Fruit fly (Drosophila melanogaster): ENCODE results near the gene ocn.

ocn gene

DNA sequence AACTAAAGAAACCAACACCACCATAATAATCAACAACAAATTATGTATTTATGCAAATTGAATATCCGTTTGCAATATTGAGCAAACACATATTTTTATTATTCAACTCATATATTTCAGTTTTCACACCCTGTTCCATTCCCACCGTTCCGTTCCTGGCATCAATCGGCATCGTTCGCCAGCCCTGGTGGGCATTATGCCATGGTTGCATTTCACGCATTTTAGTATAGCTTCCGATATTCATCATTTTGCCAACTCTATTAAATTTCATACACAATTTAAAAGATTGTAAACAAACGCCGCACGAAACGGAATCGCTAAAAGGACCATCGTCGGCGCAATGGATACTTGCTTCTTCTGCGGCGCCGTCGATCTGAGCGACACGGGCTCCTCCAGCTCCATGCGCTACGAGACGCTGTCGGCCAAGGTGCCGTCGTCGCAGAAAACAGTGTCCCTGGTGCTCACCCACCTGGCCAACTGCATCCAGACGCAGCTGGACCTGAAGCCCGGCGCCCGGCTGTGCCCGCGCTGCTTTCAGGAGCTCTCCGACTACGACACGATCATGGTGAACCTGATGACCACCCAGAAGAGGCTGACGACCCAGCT lies 5.7 kb upstream of the ocn start, which contains the start of gene Sry-delta (continued):
- TF ChIP-seq jim (GFP tag; optimal IDR thresholded peaks at IDR 0.05) (no peak), dmrt93B (GFP tag; optimal IDR thresholded peaks at IDR 0.05) (no peak)

DNA sequence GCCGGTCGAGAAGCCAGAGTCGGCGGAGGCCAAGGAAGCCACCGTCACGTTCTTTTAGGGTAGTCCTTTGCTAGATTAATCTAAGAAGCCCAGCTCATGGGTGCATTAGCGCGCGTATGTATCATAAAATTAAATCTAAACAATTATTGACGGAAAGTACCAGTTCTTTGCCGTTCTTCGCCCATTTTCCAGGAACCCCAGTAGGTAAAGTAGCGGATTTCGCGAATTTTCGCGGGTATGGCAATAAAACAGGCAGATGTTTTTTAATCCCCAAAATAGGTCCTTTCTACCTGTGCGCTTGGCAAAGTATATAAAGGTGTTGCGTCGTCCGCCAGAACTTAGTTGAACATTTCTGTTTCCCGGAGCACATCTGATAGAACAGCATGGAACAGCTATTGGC lies 3.3 kb upstream of the ocn start:
- no peak for TF ChIP-seq Abd-B (GFP tag; optimal IDR thresholded peaks at IDR 0.05)
- TF ChIP-seq brk (GFP tag; optimal IDR thresholded peaks at IDR 0.05): no peak
- no peak for TF ChIP-seq woc (GFP tag; optimal IDR thresholded peaks at IDR 0.05)
- no peak for TF ChIP-seq HLH106 (tag; optimal IDR thresholded peaks at IDR 0.05)
- no peak for TF ChIP-seq Hnf4 (GFP tag; optimal IDR thresholded peaks at IDR 0.05)
- TF ChIP-seq Hr83 (GFP tag; optimal IDR thresholded peaks at IDR 0.05; ENCODE audit: poor library complexity, severe bottlenecking): no peak
- no peak for TF ChIP-seq rgr (GFP tag; optimal IDR thresholded peaks at IDR 0.05)
- TF ChIP-seq OdsH (GFP tag; optimal IDR thresholded peaks at IDR 0.05): no peak
- no peak for TF ChIP-seq Dif (GFP tag; optimal IDR thresholded peaks at IDR 0.05; ENCODE audit: partially characterized antibody)
- no peak for TF ChIP-seq CG32264 (GFP tag; optimal IDR thresholded peaks at IDR 0.05)
- no peak for TF ChIP-seq fru (GFP tag; optimal IDR thresholded peaks at IDR 0.05)
- no peak for TF ChIP-seq Vsx2 (GFP tag; optimal IDR thresholded peaks at IDR 0.05; ENCODE audit: partially characterized antibody)

DNA sequence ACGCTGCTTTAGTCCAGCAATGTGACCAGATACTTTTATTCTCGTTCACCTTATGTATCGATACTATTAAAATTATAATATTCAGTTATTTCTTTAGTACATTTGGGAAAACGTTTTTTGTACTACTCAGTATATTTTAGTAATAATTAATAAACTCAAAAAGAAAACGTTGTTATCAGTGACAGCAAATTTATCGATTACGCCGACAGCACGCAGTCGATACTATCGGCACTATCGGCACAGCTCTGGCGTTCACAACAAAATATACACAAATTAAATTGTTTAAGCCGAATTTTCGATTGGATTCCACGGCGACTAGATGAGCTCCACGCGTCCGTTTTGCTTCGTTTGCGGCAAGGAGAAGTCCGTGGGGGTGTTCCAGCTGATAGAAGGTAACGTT lies 2.0 kb upstream of the ocn start, which contains the start of the genes janA, Sry-alpha and Sry-beta:
janA (minus strand) TSS at position 40 of the 400 bp plus-strand sequence.
Sry-alpha (plus strand) TSS at position 226 of the 400 bp plus-strand sequence.
Sry-beta (plus strand) TSS at position 226 of the 400 bp plus-strand sequence.
- TF ChIP-seq Hr83 (GFP tag; optimal IDR thresholded peaks at IDR 0.05; ENCODE audit: poor library complexity, severe bottlenecking) (peak; percentile 67), Hr78 (GFP tag; optimal IDR thresholded peaks at IDR 0.05) (no peak), sv (GFP tag; optimal IDR thresholded peaks at IDR 0.05) (peak; percentile 5), GATAd (GFP tag; optimal IDR thresholded peaks at IDR 0.05) (no peak)

DNA sequence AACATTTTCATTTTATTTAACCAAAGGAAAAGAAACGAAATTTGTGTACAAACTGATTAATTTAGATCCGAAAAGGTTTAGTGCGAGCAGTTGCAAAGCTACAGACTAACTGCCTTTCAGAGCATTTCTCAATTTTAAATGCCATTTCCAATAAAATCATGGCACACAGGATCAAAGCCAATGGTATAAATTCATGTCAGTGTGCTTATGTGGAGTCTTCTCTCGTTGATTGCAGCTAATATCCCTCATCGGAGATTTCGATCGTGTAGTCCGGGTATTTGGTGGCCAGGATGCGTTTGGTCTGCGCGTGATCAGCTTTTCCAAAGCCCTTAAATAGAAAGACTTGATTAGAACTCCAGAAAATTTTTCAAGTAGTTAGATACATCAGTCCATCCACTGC lies 1.1 kb upstream of the ocn start, which contains the start of gene janB:
janB (minus strand) TSS at position 101 of the 400 bp plus-strand sequence.
- TF ChIP-seq jim (GFP tag; optimal IDR thresholded peaks at IDR 0.05) (no peak), foxo (GFP tag; optimal IDR thresholded peaks at IDR 0.05) (no peak), CG32264 (GFP tag; optimal IDR thresholded peaks at IDR 0.05) (no peak), N (GFP tag; optimal IDR thresholded peaks at IDR 0.05) (no peak), CG9705 (GFP tag; optimal IDR thresholded peaks at IDR 0.05) (no peak), psq (GFP tag; optimal IDR thresholded peaks at IDR 0.05) (no peak), dmrt93B (GFP tag; optimal IDR thresholded peaks at IDR 0.05) (no peak), Hr83 (GFP tag; optimal IDR thresholded peaks at IDR 0.05; ENCODE audit: poor library complexity, severe bottlenecking) (no peak), tai (GFP tag; optimal IDR thresholded peaks at IDR 0.05) (no peak), Dif (GFP tag; optimal IDR thresholded peaks at IDR 0.05; ENCODE audit: partially characterized antibody) (no peak)

DNA sequence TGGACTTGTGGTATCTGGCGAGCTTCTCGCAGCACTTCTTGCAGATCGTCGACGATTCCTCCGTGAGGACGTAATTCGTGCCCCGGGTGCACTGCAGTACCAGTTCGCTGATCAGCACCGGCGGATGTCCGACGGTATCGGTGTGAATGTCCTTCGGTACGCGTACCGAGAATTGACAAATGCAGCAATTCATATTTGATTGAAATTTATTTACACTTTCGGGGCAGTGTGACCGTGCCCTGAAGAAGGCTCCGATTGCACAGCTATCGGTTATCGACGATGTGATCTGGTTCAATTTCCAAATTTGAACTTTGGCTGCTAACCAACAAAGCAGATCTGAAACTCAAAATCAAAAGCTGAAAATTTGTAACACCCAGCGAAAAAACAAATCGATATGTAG lies 921 bp downstream of the ocn start, which contains the start of gene ZIPIC:
ZIPIC (minus strand) TSS at position 262 of the 400 bp plus-strand sequence.
- TF ChIP-seq dl (GFP tag; optimal IDR thresholded peaks at IDR 0.05; ENCODE audit: insufficient read depth in 1 of 2, partially characterized antibody in 2 of 2) (no peak), dsf (GFP tag; optimal IDR thresholded peaks at IDR 0.05; ENCODE audit: borderline replicate concordance) (no peak), CrebA (GFP tag; optimal IDR thresholded peaks at IDR 0.05; ENCODE audit: borderline replicate concordance) (no peak), ey (GFP tag; optimal IDR thresholded peaks at IDR 0.05) (no peak), GATAd (GFP tag; optimal IDR thresholded peaks at IDR 0.05) (no peak), Hr83 (GFP tag; optimal IDR thresholded peaks at IDR 0.05; ENCODE audit: poor library complexity, severe bottlenecking) (no peak), Sp1 (GFP tag; optimal IDR thresholded peaks at IDR 0.05) (no peak), h (GFP tag; optimal IDR thresholded peaks at IDR 0.05) (no peak), pan (optimal IDR thresholded peaks at IDR 0.05) (no peak), Dfd (GFP tag; optimal IDR thresholded peaks at IDR 0.05) (no peak), N (GFP tag; optimal IDR thresholded peaks at IDR 0.05) (no peak), sv (GFP tag; optimal IDR thresholded peaks at IDR 0.05) (no peak), Mio (GFP tag; optimal IDR thresholded peaks at IDR 0.05) (no peak), brk (GFP tag; optimal IDR thresholded peaks at IDR 0.05) (no peak), psq (GFP tag; optimal IDR thresholded peaks at IDR 0.05) (no peak)

Measured in whole organism, wandering third instar larva.